Worm (Caenorhabditis elegans): ENCODE measurements around the gene T05B11.4.

ce11 chrV:7726202-7726601, 28.3 kb downstream of the T05B11.4 start:
- no peak for TF ChIP-seq egl-27 (tag; optimal IDR thresholded peaks at IDR 0.05)
- no peak for TF ChIP-seq tbx-2 (tag; optimal IDR thresholded peaks at IDR 0.05)
- no peak for TF ChIP-seq nhr-23 (tag; optimal IDR thresholded peaks at IDR 0.05)
- no peak for TF ChIP-seq unc-62 (GFP tag; optimal IDR thresholded peaks at IDR 0.05)
- TF ChIP-seq ceh-16 (tag; optimal IDR thresholded peaks at IDR 0.05): no peak
- TF ChIP-seq pqm-1 (tag; optimal IDR thresholded peaks at IDR 0.05): no peak
- TF ChIP-seq elt-3 (tag; optimal IDR thresholded peaks at IDR 0.05): no peak
- TF ChIP-seq nhr-237 (tag; optimal IDR thresholded peaks at IDR 0.05): no peak
- TF ChIP-seq lin-15B (tag; optimal IDR thresholded peaks at IDR 0.05): no peak
